Fruit fly (Drosophila melanogaster) whole organism, embryonic: Measurements from ENCODE around the gene CG14327.
A peak's percentile ranks its signal among the peaks of the same experiment; 100 is the strongest.

Experiments
- Ada2b ChIP-seq: fragments of 200-800 bp; sonication (Bioruptor generic); IDR thresholded peaks from 2 replicates; pipeline ENCODE4 v1.3.6; 2022; ENCODE audit warnings: missing biosample characterization, missing genetic modification characterization
- Aef1 ChIP-seq: fragments of 200-800 bp; sonication (Bioruptor generic); IDR thresholded peaks from 3 replicates; pipeline ENCODE4 v1.3.6; 2022; ENCODE audit warnings: missing biosample characterization, missing genetic modification characterization
- Antp ChIP-seq: fragments of 200-800 bp; sonication (Bioruptor generic); optimal IDR thresholded peaks from 3 replicates; lab custom pipeline; 2016; ENCODE audit warnings: missing biosample characterization, missing genetic modification characterization
- Atf-2 ChIP-seq: fragments of 200-800 bp; sonication (Bioruptor generic); optimal IDR thresholded peaks from 2 replicates; lab custom pipeline; 2016; ENCODE audit warnings: missing biosample characterization, missing genetic modification characterization
- CG12236 ChIP-seq: fragments of 200-800 bp; sonication (Bioruptor generic); optimal IDR thresholded peaks from 2 replicates; lab custom pipeline; 2016; ENCODE audit warnings: missing biosample characterization, missing genetic modification characterization
- CG18011 ChIP-seq: fragments of 200-800 bp; sonication (Bioruptor generic); optimal IDR thresholded peaks from 2 replicates; lab custom pipeline; 2017; ENCODE audit warnings: missing biosample characterization, missing genetic modification characterization, mild to moderate bottlenecking, moderate library complexity, missing genotype
- CG2199 ChIP-seq: fragments of 200-800 bp; sonication (Bioruptor generic); IDR thresholded peaks from 3 replicates; pipeline ENCODE4 v1.3.6; 2022; ENCODE audit warnings: missing biosample characterization, missing genetic modification characterization
- CG2202 ChIP-seq: fragments of 200-800 bp; sonication (Bioruptor generic); optimal IDR thresholded peaks from 2 replicates; lab custom pipeline; 2018; ENCODE audit warnings: missing biosample characterization, mild to moderate bottlenecking, missing genetic modification characterization
- CG2712 ChIP-seq: fragments of 200-800 bp; optimal IDR thresholded peaks from 3 replicates; lab custom pipeline; 2019; ENCODE audit warnings: missing biosample characterization, mild to moderate bottlenecking, missing genetic modification characterization, moderate library complexity
- CG30431 ChIP-seq: fragments of 200-800 bp; sonication (Bioruptor generic); optimal IDR thresholded peaks from 2 replicates; lab custom pipeline; 2017; ENCODE audit warnings: missing biosample characterization, missing genetic modification characterization
- CG3281 ChIP-seq: fragments of 200-800 bp; sonication (Bioruptor generic); optimal IDR thresholded peaks from 3 replicates; lab custom pipeline; 2017; ENCODE audit warnings: missing biosample characterization, mild to moderate bottlenecking, missing genetic modification characterization
- CG34224 ChIP-seq: fragments of 200-800 bp; sonication (Bioruptor generic); IDR thresholded peaks from 3 replicates; pipeline ENCODE4 v1.3.6; 2022; ENCODE audit warnings: missing biosample characterization, missing genetic modification characterization; ENCODE audit not compliant: partially characterized antibody
- CG4360 ChIP-seq: fragments of 200-800 bp; sonication (Bioruptor generic); IDR thresholded peaks from 2 replicates; pipeline ENCODE4 v1.3.6; 2022; ENCODE audit warnings: missing biosample characterization, missing genetic modification characterization
- CG5953 ChIP-seq: fragments of 200-800 bp; sonication (Bioruptor generic); IDR thresholded peaks from 2 replicates; pipeline ENCODE4 v1.3.6; 2022; ENCODE audit warnings: missing biosample characterization, missing genetic modification characterization
- CG6272 ChIP-seq: fragments of 200-800 bp; sonication (Bioruptor generic); IDR thresholded peaks from 2 replicates; pipeline ENCODE4 v1.3.6; 2022; ENCODE audit warnings: missing biosample characterization, missing genetic modification characterization
- CG6683 ChIP-seq: fragments of 200-800 bp; sonication (Bioruptor generic); optimal IDR thresholded peaks from 2 replicates; lab custom pipeline; 2017; ENCODE audit warnings: missing biosample characterization, mild to moderate bottlenecking, missing genetic modification characterization, missing genetic modification reagents
- CG6689 ChIP-seq: fragments of 200-800 bp; sonication (Bioruptor generic); IDR thresholded peaks from 2 replicates; pipeline ENCODE4 v1.3.6; 2022; ENCODE audit warnings: missing biosample characterization, missing genetic modification characterization
- CG7271 ChIP-seq: fragments of 200-800 bp; sonication (Bioruptor generic); optimal IDR thresholded peaks from 2 replicates; lab custom pipeline; 2018; ENCODE audit warnings: missing biosample characterization, mild to moderate bottlenecking, missing genetic modification characterization, moderate library complexity
- CG7839 ChIP-seq: fragments of 200-800 bp; sonication (Bioruptor generic); optimal IDR thresholded peaks from 3 replicates; lab custom pipeline; 2018; ENCODE audit warnings: missing biosample characterization, mild to moderate bottlenecking, missing genetic modification characterization, moderate library complexity
- CG7963 ChIP-seq: fragments of 200-800 bp; sonication (Bioruptor generic); IDR thresholded peaks from 3 replicates; pipeline ENCODE4 v1.3.6; 2022; ENCODE audit warnings: missing biosample characterization, missing genetic modification characterization; ENCODE audit not compliant: partially characterized antibody
- CG8944 ChIP-seq: fragments of 200-800 bp; sonication (Bioruptor generic); optimal IDR thresholded peaks from 3 replicates; lab custom pipeline; 2016; ENCODE audit warnings: missing biosample characterization, missing genetic modification characterization
- ERR ChIP-seq: fragments of 200-800 bp; sonication (Bioruptor generic); optimal IDR thresholded peaks from 2 replicates; lab custom pipeline; 2016; ENCODE audit warnings: missing biosample characterization, missing genetic modification characterization
- Gsc ChIP-seq: fragments of 200-800 bp; sonication (Bioruptor generic); IDR thresholded peaks from 2 replicates; pipeline ENCODE4 v1.3.6; 2022; ENCODE audit warnings: missing biosample characterization, missing genetic modification characterization
- NC2β ChIP-seq: fragments of 200-800 bp; sonication (Bioruptor generic); optimal IDR thresholded peaks from 2 replicates; lab custom pipeline; 2016; ENCODE audit warnings: missing biosample characterization, missing genetic modification characterization
- Nf-YA ChIP-seq: fragments of 200-800 bp; sonication (Bioruptor generic); IDR thresholded peaks from 2 replicates; pipeline ENCODE4 v1.3.6; 2022; ENCODE audit warnings: missing biosample characterization, missing genetic modification characterization
- Opbp ChIP-seq: fragments of 200-800 bp; sonication (Bioruptor generic); IDR thresholded peaks from 3 replicates; pipeline ENCODE4 v1.3.6; 2022; ENCODE audit warnings: missing biosample characterization, missing genetic modification characterization; ENCODE audit not compliant: partially characterized antibody
- Scr ChIP-seq: fragments of 200-800 bp; sonication (Bioruptor generic); IDR thresholded peaks from 2 replicates; pipeline ENCODE4 v1.3.6; 2022; ENCODE audit warnings: missing biosample characterization, missing genetic modification characterization; ENCODE audit not compliant: partially characterized antibody
- Spps ChIP-seq: fragments of 200-800 bp; sonication (Bioruptor generic); optimal IDR thresholded peaks from 2 replicates; lab custom pipeline; 2018; ENCODE audit warnings: missing biosample characterization, mild to moderate bottlenecking, missing genetic modification characterization
- TFAM ChIP-seq: fragments of 200-800 bp; sonication (Bioruptor generic); optimal IDR thresholded peaks from 2 replicates; lab custom pipeline; 2017; ENCODE audit warnings: missing biosample characterization, missing genetic modification characterization, inconsistent platforms
- Vsx1 ChIP-seq: fragments of 200-800 bp; sonication (Bioruptor generic); optimal IDR thresholded peaks from 2 replicates; lab custom pipeline; 2017; ENCODE audit warnings: missing biosample characterization, mild to moderate bottlenecking, missing genetic modification characterization, missing genetic modification reagents
- ab ChIP-seq: fragments of 200-800 bp; sonication (Bioruptor generic); optimal IDR thresholded peaks from 2 replicates; lab custom pipeline; 2016; ENCODE audit warnings: missing biosample characterization, missing genetic modification characterization
- aop ChIP-seq: fragments of 200-800 bp; sonication (Bioruptor generic); IDR thresholded peaks from 2 replicates; pipeline ENCODE4 v1.3.6; 2022; ENCODE audit warnings: missing biosample characterization, missing genetic modification characterization
- ara ChIP-seq: fragments of 200-800 bp; sonication (Bioruptor generic); IDR thresholded peaks from 2 replicates; pipeline ENCODE4 v1.3.6; 2022; ENCODE audit warnings: missing biosample characterization, missing genetic modification characterization
- ato ChIP-seq: fragments of 200-800 bp; sonication (Bioruptor generic); IDR thresholded peaks from 2 replicates; pipeline ENCODE4 v1.3.6; 2022; ENCODE audit warnings: missing biosample characterization, missing genetic modification characterization; ENCODE audit not compliant: partially characterized antibody
- chm ChIP-seq: fragments of 200-800 bp; sonication (Bioruptor generic); IDR thresholded peaks from 2 replicates; pipeline ENCODE4 v1.3.6; 2022; ENCODE audit warnings: missing biosample characterization, missing genetic modification characterization
- en ChIP-seq: fragments of 200-800 bp; sonication (Bioruptor generic); optimal IDR thresholded peaks from 2 replicates; lab custom pipeline; 2016; ENCODE audit warnings: missing biosample characterization, missing genetic modification characterization
- esg ChIP-seq: fragments of 200-800 bp; sonication (Bioruptor generic); conservative IDR thresholded peaks from 2 replicates; pipeline ENCODE4 v1.3.6; 2022; ENCODE audit warnings: missing biosample characterization, missing genetic modification characterization
- kni ChIP-seq: fragments of 200-800 bp; sonication (Bioruptor generic); optimal IDR thresholded peaks from 3 replicates; lab custom pipeline; 2017; ENCODE audit warnings: mild to moderate bottlenecking, missing biosample characterization, missing genetic modification reagents, missing genetic modification characterization
- lmd ChIP-seq: fragments of 200-800 bp; sonication (Bioruptor generic); IDR thresholded peaks from 2 replicates; pipeline ENCODE4 v1.3.6; 2022; ENCODE audit warnings: missing biosample characterization, missing genetic modification characterization
- nerfin-1 ChIP-seq: fragments of 200-800 bp; sonication (Bioruptor generic); optimal IDR thresholded peaks from 3 replicates; lab custom pipeline; 2019; ENCODE audit warnings: missing biosample characterization, mild to moderate bottlenecking, missing genetic modification characterization, moderate library complexity
- trem ChIP-seq: fragments of 200-800 bp; optimal IDR thresholded peaks from 3 replicates; lab custom pipeline; 2019; ENCODE audit warnings: missing biosample characterization, mild to moderate bottlenecking, missing genetic modification characterization, moderate library complexity
- zen2 ChIP-seq: fragments of 200-800 bp; sonication (Bioruptor generic); IDR thresholded peaks from 3 replicates; pipeline ENCODE4 v1.3.6; 2022; ENCODE audit warnings: missing biosample characterization, missing genetic modification characterization; ENCODE audit not compliant: partially characterized antibody

The CG14327 gene

DNA sequence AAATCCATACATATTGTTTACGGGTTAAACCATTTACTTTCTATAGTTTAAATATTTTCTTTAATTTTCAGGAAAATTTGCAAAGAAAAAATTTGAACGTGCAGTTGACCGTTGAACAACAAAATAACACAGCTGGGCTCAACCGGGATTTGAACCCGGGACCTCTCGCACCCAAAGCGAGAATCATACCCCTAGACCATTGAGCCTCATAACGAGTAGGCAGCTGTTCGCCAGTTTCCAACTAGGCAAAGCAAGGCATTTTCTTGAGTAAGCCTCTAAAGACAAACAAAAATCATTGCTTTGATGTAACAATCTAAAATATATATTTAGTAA is 4.4 kb downstream of the CG14327 start (continued):
- TF ChIP-seq CG2712 (tag; lab: Kevin White, UChicago) (no peak), ara (GFP tag; lab: Robert Waterston, UW) (no peak), CG5953 (GFP tag; lab: Robert Waterston, UW) (no peak), ab (GFP tag; lab: Kevin White, UChicago) (no peak), Ada2b (GFP tag; lab: Robert Waterston, UW) (no peak), CG4360 (GFP tag; lab: Robert Waterston, UW) (no peak), CG6683 (GFP tag; lab: Kevin White, UChicago) (no peak), Gsc (GFP tag; lab: Robert Waterston, UW) (no peak), CG3281 (GFP tag; lab: Kevin White, UChicago) (no peak), CG2199 (GFP tag; lab: Robert Waterston, UW) (no peak; the same call in 2 of the 3 replicates), Scr (GFP tag; lab: Robert Waterston, UW) (peak; percentile 78), CG12236 (GFP tag; lab: Kevin White, UChicago) (no peak), Opbp (GFP tag; lab: Robert Waterston, UW) (peak; percentile 85), zen2 (peak; percentile 56; the same call in 2 of the 3 replicates), CG30431 (GFP tag; lab: Kevin White, UChicago) (no peak), CG7839 (peak; percentile 5), ato (GFP tag; lab: Robert Waterston, UW) (peak; percentile 78), Vsx1 (GFP tag; lab: Kevin White, UChicago) (no peak), CG7271 (tag; lab: Kevin White, UChicago) (no peak), NC2β (GFP tag; lab: Kevin White, UChicago) (no peak), chm (GFP tag; lab: Robert Waterston, UW) (no peak), Spps (tag; lab: Kevin White, UChicago) (no peak), Antp (GFP tag; lab: Kevin White, UChicago) (no peak), CG34224 (GFP tag; lab: Robert Waterston, UW) (peak; percentile 42; the same call in 1 of the 3 replicates), CG2202 (no peak), kni (GFP tag; lab: Kevin White, UChicago) (no peak)

DNA sequence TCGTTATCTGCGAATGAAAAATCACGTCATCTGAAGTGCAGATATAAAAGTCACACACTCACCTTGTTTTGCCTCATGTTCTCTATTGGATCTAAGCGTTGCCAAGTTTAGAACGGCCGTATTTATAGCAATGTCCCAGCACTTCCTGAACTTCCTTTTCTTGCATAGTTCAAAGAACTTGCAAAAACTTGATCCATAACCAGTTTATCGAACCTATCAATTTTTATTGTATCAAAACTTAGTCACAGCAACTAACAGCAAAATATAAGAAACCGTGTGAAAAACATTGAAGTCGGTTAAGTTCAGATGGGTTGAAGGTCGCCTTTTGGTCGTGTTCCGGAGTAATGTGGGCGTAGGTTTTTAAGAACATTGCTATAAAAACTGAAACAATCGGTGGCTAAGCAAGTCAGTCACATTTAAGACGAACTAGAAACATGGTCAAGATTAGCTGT is 5.2 kb downstream of the CG14327 start, which contains the start of the genes CG14324 and CG14326:
CG14324 (minus strand) TSS at position 101 of the 452 bp plus-strand sequence.
CG14326 (plus strand) TSS at position 402 of the 452 bp plus-strand sequence.
- TF ChIP-seq CG6689 (GFP tag; lab: Robert Waterston, UW) (no peak), ERR (GFP tag; lab: Kevin White, UChicago) (no peak), trem (tag; lab: Kevin White, UChicago) (no peak), esg (no peak), Atf-2 (no peak), en (GFP tag; lab: Kevin White, UChicago) (no peak), Aef1 (GFP tag; lab: Robert Waterston, UW) (no peak), Nf-YA (GFP tag; lab: Robert Waterston, UW) (no peak), aop (GFP tag; lab: Robert Waterston, UW) (no peak), CG18011 (GFP tag; lab: Kevin White, UChicago) (no peak), CG6272 (GFP tag; lab: Robert Waterston, UW) (no peak), nerfin-1 (tag; lab: Kevin White, UChicago) (no peak), CG7963 (no peak), CG8944 (GFP tag; lab: Kevin White, UChicago) (no peak), lmd (GFP tag; lab: Robert Waterston, UW) (no peak), TFAM (GFP tag; lab: Kevin White, UChicago) (no peak)
- TF ChIP-seq, all 482 proteins: peak for 0
